Fruit fly (Drosophila melanogaster) whole organism, prepupa: ENCODE results near the gene Rsod.

Source experiments
- Blimp-1 ChIP-seq: fragments of 200-800 bp; sonication (Bioruptor generic); optimal IDR thresholded peaks from 3 replicates; lab custom pipeline; 2017; ENCODE audit warnings: missing biosample characterization, missing genetic modification characterization, mild to moderate bottlenecking, moderate library complexity, missing genetic modification reagents
- CG10631 ChIP-seq: fragments of 200-800 bp; sonication (Bioruptor generic); optimal IDR thresholded peaks from 2 replicates; lab custom pipeline; 2016; ENCODE audit warnings: missing biosample characterization, missing genetic modification characterization
- CG10669 ChIP-seq: fragments of 200-800 bp; sonication (Bioruptor generic); optimal IDR thresholded peaks from 3 replicates; lab custom pipeline; 2018; ENCODE audit warnings: missing biosample characterization, mild to moderate bottlenecking, missing genetic modification characterization, moderate library complexity
- CG11294 ChIP-seq: fragments of 200-800 bp; sonication (Bioruptor generic); IDR thresholded peaks from 2 replicates; pipeline ENCODE4 v1.3.6; 2022; ENCODE audit warnings: missing biosample characterization, missing genetic modification characterization
- CG11762 ChIP-seq: fragments of 200-800 bp; sonication (Bioruptor generic); optimal IDR thresholded peaks from 3 replicates; lab custom pipeline; 2016; ENCODE audit warnings: missing biosample characterization, missing genetic modification characterization; ENCODE audit not compliant: insufficient read depth
- CG11902 ChIP-seq: fragments of 200-800 bp; sonication (Bioruptor generic); optimal IDR thresholded peaks from 3 replicates; lab custom pipeline; 2016; ENCODE audit warnings: missing biosample characterization, missing genetic modification characterization
- CG15336 ChIP-seq: fragments of 200-800 bp; sonication (Bioruptor generic); IDR thresholded peaks from 2 replicates; pipeline ENCODE4 v1.3.6; 2022; ENCODE audit warnings: missing biosample characterization, missing genetic modification characterization
- CG16779 ChIP-seq: fragments of 200-800 bp; sonication (Bioruptor generic); optimal IDR thresholded peaks from 3 replicates; lab custom pipeline; 2017; ENCODE audit warnings: missing biosample characterization, mild to moderate bottlenecking, missing genetic modification characterization
- CG31627 ChIP-seq: fragments of 200-800 bp; sonication (Bioruptor generic); optimal IDR thresholded peaks from 3 replicates; lab custom pipeline; 2016; ENCODE audit warnings: missing biosample characterization, missing genetic modification characterization
- CG32006 ChIP-seq: fragments of 200-800 bp; sonication (Bioruptor generic); optimal IDR thresholded peaks from 3 replicates; lab custom pipeline; 2017; ENCODE audit warnings: missing biosample characterization, mild to moderate bottlenecking, missing genetic modification characterization
- CG34406 ChIP-seq: fragments of 200-800 bp; sonication (Bioruptor generic); optimal IDR thresholded peaks from 3 replicates; lab custom pipeline; 2016; ENCODE audit warnings: missing biosample characterization, missing genetic modification characterization
- CG3919 ChIP-seq: fragments of 200-800 bp; sonication (Bioruptor generic); optimal IDR thresholded peaks from 3 replicates; lab custom pipeline; 2016; ENCODE audit warnings: missing biosample characterization, missing genetic modification characterization
- CG4318 ChIP-seq: fragments of 200-800 bp; sonication (Bioruptor generic); optimal IDR thresholded peaks from 3 replicates; lab custom pipeline; 2017; ENCODE audit warnings: missing biosample characterization, mild to moderate bottlenecking, missing genetic modification characterization
- CG6163 ChIP-seq: fragments of 200-800 bp; sonication (Bioruptor generic); IDR thresholded peaks from 3 replicates; pipeline ENCODE4 v1.3.6; 2022; ENCODE audit warnings: missing biosample characterization, missing genetic modification characterization
- CG6276 ChIP-seq: fragments of 200-800 bp; sonication (Bioruptor generic); optimal IDR thresholded peaks from 2 replicates; lab custom pipeline; 2017; ENCODE audit warnings: missing biosample characterization, mild to moderate bottlenecking, missing genetic modification characterization
- CG6792 ChIP-seq: fragments of 200-800 bp; sonication (Bioruptor generic); optimal IDR thresholded peaks from 3 replicates; lab custom pipeline; 2016; ENCODE audit warnings: missing biosample characterization, missing genetic modification characterization
- CG6808 ChIP-seq: fragments of 200-800 bp; sonication (Bioruptor generic); optimal IDR thresholded peaks from 3 replicates; lab custom pipeline; 2017; ENCODE audit warnings: missing biosample characterization, missing genetic modification characterization, mild to moderate bottlenecking, moderate library complexity, missing genetic modification reagents
- CG6854 ChIP-seq: fragments of 200-800 bp; sonication (Bioruptor generic); optimal IDR thresholded peaks from 2 replicates; lab custom pipeline; 2017; ENCODE audit warnings: missing biosample characterization, mild to moderate bottlenecking, missing genetic modification characterization
- CG8119 ChIP-seq: fragments of 200-800 bp; sonication (Bioruptor generic); IDR thresholded peaks from 3 replicates; pipeline ENCODE4 v1.3.6; 2022; ENCODE audit warnings: missing biosample characterization, missing genetic modification characterization
- CG8319 ChIP-seq: fragments of 200-800 bp; sonication (Bioruptor generic); optimal IDR thresholded peaks from 3 replicates; lab custom pipeline; 2016; ENCODE audit warnings: missing biosample characterization, missing genetic modification characterization
- CG8632 ChIP-seq: fragments of 200-800 bp; sonication (Bioruptor generic); optimal IDR thresholded peaks from 3 replicates; lab custom pipeline; 2016; ENCODE audit warnings: missing biosample characterization, missing genetic modification characterization
- Eip75B ChIP-seq: fragments of 200-800 bp; sonication (Bioruptor generic); optimal IDR thresholded peaks from 3 replicates; lab custom pipeline; 2016; ENCODE audit warnings: missing biosample characterization, missing genetic modification characterization
- Eip78C ChIP-seq: fragments of 200-800 bp; sonication (Bioruptor generic); peaks from one replicate; lab custom pipeline; 2016; ENCODE audit warnings: missing biosample characterization, missing genetic modification characterization
- Eip93F ChIP-seq: fragments of 200-800 bp; sonication (Bioruptor generic); optimal IDR thresholded peaks from 2 replicates; lab custom pipeline; 2016; ENCODE audit warnings: missing biosample characterization, mild to moderate bottlenecking, missing genetic modification characterization
- Ets21C ChIP-seq: fragments of 200-800 bp; sonication (Bioruptor generic); optimal IDR thresholded peaks from 3 replicates; lab custom pipeline; 2016; ENCODE audit warnings: missing biosample characterization, missing genetic modification characterization
- Gug ChIP-seq: fragments of 200-800 bp; sonication (Bioruptor generic); IDR thresholded peaks from 2 replicates; pipeline ENCODE4 v1.3.6; 2022; ENCODE audit warnings: missing biosample characterization, missing genetic modification characterization
- Hr39 ChIP-seq: fragments of 200-800 bp; sonication (Bioruptor generic); optimal IDR thresholded peaks from 2 replicates; lab custom pipeline; 2016; ENCODE audit warnings: missing biosample characterization, missing genetic modification characterization
- Hr4 ChIP-seq: fragments of 200-800 bp; sonication (Bioruptor generic); optimal IDR thresholded peaks from 3 replicates; lab custom pipeline; 2016; ENCODE audit warnings: missing biosample characterization, missing genetic modification characterization
- Met ChIP-seq: fragments of 200-800 bp; sonication (Bioruptor generic); optimal IDR thresholded peaks from 3 replicates; lab custom pipeline; 2016; ENCODE audit warnings: missing biosample characterization, missing genetic modification characterization
- OdsH ChIP-seq: fragments of 200-800 bp; sonication (Bioruptor generic); optimal IDR thresholded peaks from 3 replicates; lab custom pipeline; 2016; ENCODE audit warnings: missing biosample characterization, missing genetic modification characterization
- Smox ChIP-seq: fragments of 200-800 bp; sonication (Bioruptor generic); optimal IDR thresholded peaks from 3 replicates; lab custom pipeline; 2016; ENCODE audit warnings: missing biosample characterization, missing genetic modification characterization
- Sox102F ChIP-seq: fragments of 200-800 bp; sonication (Bioruptor generic); optimal IDR thresholded peaks from 2 replicates; lab custom pipeline; 2016; ENCODE audit warnings: missing biosample characterization, mild to moderate bottlenecking, missing genetic modification characterization
- Sox14 ChIP-seq: fragments of 200-800 bp; sonication (Bioruptor generic); optimal IDR thresholded peaks from 3 replicates; lab custom pipeline; 2016; ENCODE audit warnings: missing biosample characterization, missing genetic modification characterization
- Sox15 ChIP-seq: fragments of 200-800 bp; sonication (Bioruptor generic); optimal IDR thresholded peaks from 3 replicates; lab custom pipeline; 2016; ENCODE audit warnings: missing biosample characterization, missing genetic modification characterization
- cyc ChIP-seq: fragments of 200-800 bp; sonication (Bioruptor generic); optimal IDR thresholded peaks from 3 replicates; lab custom pipeline; 2016; ENCODE audit warnings: missing biosample characterization, missing genetic modification characterization
- dsx ChIP-seq: fragments of 200-800 bp; optimal IDR thresholded peaks from 3 replicates; lab custom pipeline; 2019; ENCODE audit warnings: missing biosample characterization, mild to moderate bottlenecking, missing genetic modification characterization, moderate library complexity; ENCODE audit not compliant: poor library complexity, severe bottlenecking
- eg ChIP-seq: fragments of 200-800 bp; sonication (Bioruptor generic); IDR thresholded peaks from 3 replicates; pipeline ENCODE4 v1.3.6; 2022; ENCODE audit warnings: missing biosample characterization, missing genetic modification characterization
- fd85E ChIP-seq: fragments of 200-800 bp; sonication (Bioruptor generic); optimal IDR thresholded peaks from 3 replicates; lab custom pipeline; 2016; ENCODE audit warnings: missing biosample characterization, missing genetic modification characterization
- lz ChIP-seq: fragments of 200-800 bp; sonication (Bioruptor generic); optimal IDR thresholded peaks from 3 replicates; lab custom pipeline; 2016; ENCODE audit warnings: missing biosample characterization, missing genetic modification characterization
- pdm3 ChIP-seq: fragments of 200-800 bp; sonication (Bioruptor generic); optimal IDR thresholded peaks from 3 replicates; lab custom pipeline; 2016; ENCODE audit warnings: missing biosample characterization, missing genetic modification characterization
- salr ChIP-seq, 2 experiments: fragments of 200-800 bp; sonication (Bioruptor generic); optimal IDR thresholded peaks; 3 replicates each; lab custom pipeline; 2016 to 2018; ENCODE audit warnings: missing biosample characterization in 2 of 2, missing genetic modification characterization in 2 of 2, mild to moderate bottlenecking in 1 of 2
- spab ChIP-seq: fragments of 200-800 bp; sonication (Bioruptor generic); optimal IDR thresholded peaks from 2 replicates; lab custom pipeline; 2017; ENCODE audit warnings: missing biosample characterization, mild to moderate bottlenecking, missing genetic modification characterization, missing genetic modification reagents
- ss ChIP-seq, 2 experiments: fragments of 200-800 bp; sonication (Bioruptor generic); optimal IDR thresholded peaks; 2 replicates in 1 of 2; 3 replicates in 1 of 2; lab custom pipeline; 2017 to 2018; ENCODE audit warnings: mild to moderate bottlenecking in 2 of 2, missing biosample characterization in 2 of 2, missing genetic modification characterization in 2 of 2, moderate library complexity in 1 of 2
- topi ChIP-seq: fragments of 200-800 bp; sonication (Bioruptor generic); optimal IDR thresholded peaks from 3 replicates; lab custom pipeline; 2016; ENCODE audit warnings: missing biosample characterization, missing genetic modification characterization
- vri ChIP-seq: fragments of 200-800 bp; sonication (Bioruptor generic); optimal IDR thresholded peaks from 3 replicates; lab custom pipeline; 2016; ENCODE audit warnings: missing biosample characterization, mild to moderate bottlenecking, missing genetic modification characterization

The Rsod gene

dm6 chr3R:30164162-30164561 lies 6.8 kb downstream of the Rsod start (continued):
- TF ChIP-seq Sox14 (GFP tag; lab: Kevin White, UChicago) (peak; percentile 26), Eip75B (GFP tag; lab: Kevin White, UChicago) (peak; percentile 42), eg (GFP tag; lab: Robert Waterston, UW) (peak; percentile 89), CG34406 (GFP tag; lab: Kevin White, UChicago) (peak; percentile 20), CG10669 (no peak), CG6792 (peak; percentile 37), CG6808 (GFP tag; lab: Kevin White, UChicago) (no peak)

- TF ChIP-seq Eip78C (peak; percentile 85), cyc (GFP tag; lab: Kevin White, UChicago) (no peak), CG6163 (GFP tag; lab: Robert Waterston, UW) (peak; percentile 26; the same call in 1 of the 3 replicates), CG8319 (GFP tag; lab: Kevin White, UChicago) (no peak), salr (GFP tag; optimal IDR thresholded peaks at IDR 0.05; lab: Kevin White, UChicago) (no peak), CG3919 (GFP tag; lab: Kevin White, UChicago) (no peak), CG8119 (GFP tag; lab: Robert Waterston, UW) (peak; percentile 58; the same call in 2 of the 3 replicates), CG4318 (GFP tag; lab: Kevin White, UChicago) (peak; percentile 18), CG11762 (no peak), Hr39 (GFP tag; lab: Kevin White, UChicago) (no peak), CG6792 (no peak), CG31627 (no peak), Sox15 (GFP tag; lab: Kevin White, UChicago) (no peak), CG6276 (GFP tag; lab: Kevin White, UChicago) (peak; percentile 34), CG32006 (peak; percentile 74), ss (GFP tag; optimal IDR thresholded peaks at IDR 0.05; lab: Kevin White, UChicago) (no peak), CG15336 (GFP tag; lab: Robert Waterston, UW) (peak; percentile 65), Hr4 (GFP tag; lab: Kevin White, UChicago) (peak; percentile 70), eg (GFP tag; lab: Robert Waterston, UW) (peak; percentile 52; the same call in 1 of the 3 replicates)
Observed at dm6 chr3R:30163228-30163627, 7.8 kb downstream of the Rsod start.

- no peak for TF ChIP-seq vri (GFP tag; lab: Kevin White, UChicago)
- no peak for TF ChIP-seq lz (GFP tag; lab: Kevin White, UChicago)
- TF ChIP-seq CG4318 (GFP tag; lab: Kevin White, UChicago), result peak; percentile 20
- peak; percentile 71; the same call in 2 of the 3 replicates for TF ChIP-seq CG6163 (GFP tag; lab: Robert Waterston, UW)
- no peak for TF ChIP-seq CG11294 (GFP tag; lab: Robert Waterston, UW)
- TF ChIP-seq CG10631, result no peak
- no peak for TF ChIP-seq Ets21C (GFP tag; lab: Kevin White, UChicago)
- TF ChIP-seq Sox14 (GFP tag; lab: Kevin White, UChicago), result no peak
- TF ChIP-seq CG10669, result no peak
- TF ChIP-seq CG8632 (GFP tag; lab: Kevin White, UChicago), result no peak
- TF ChIP-seq eg (GFP tag; lab: Robert Waterston, UW), result peak; percentile 56
- no peak for TF ChIP-seq CG11902 (GFP tag; lab: Kevin White, UChicago)
- TF ChIP-seq spab (GFP tag; lab: Kevin White, UChicago), result no peak
- no peak for TF ChIP-seq Hr39 (GFP tag; lab: Kevin White, UChicago)
- TF ChIP-seq pdm3, result no peak
- TF ChIP-seq dsx (GFP tag; lab: Kevin White, UChicago), result no peak
- 0 out of 2 replicates have a peak, but pooled peaks have one; percentile 32 for TF ChIP-seq Gug (GFP tag; lab: Robert Waterston, UW)
- no peak for TF ChIP-seq CG31627
- no peak for TF ChIP-seq CG34406 (GFP tag; lab: Kevin White, UChicago)
- no peak for TF ChIP-seq topi (GFP tag; lab: Kevin White, UChicago)
- TF ChIP-seq Eip93F (GFP tag; lab: Kevin White, UChicago), result no peak
- TF ChIP-seq CG16779 (tag; lab: Kevin White, UChicago), result no peak
- no peak for TF ChIP-seq salr (GFP tag; optimal IDR thresholded peaks at IDR 0.05; lab: Kevin White, UChicago)
- TF ChIP-seq cyc (GFP tag; lab: Kevin White, UChicago), result no peak
- peak; percentile 61; the same call in 2 of the 3 replicates for TF ChIP-seq CG8119 (GFP tag; lab: Robert Waterston, UW)
- TF ChIP-seq Blimp-1, result no peak
- TF ChIP-seq OdsH (GFP tag; lab: Kevin White, UChicago), result no peak
- peak; percentile 18 for TF ChIP-seq Sox102F (GFP tag; lab: Kevin White, UChicago)
- TF ChIP-seq Smox (GFP tag; lab: Kevin White, UChicago), result no peak
- no peak for TF ChIP-seq CG11762
- TF ChIP-seq Met (GFP tag; lab: Kevin White, UChicago), result no peak
- TF ChIP-seq CG6792, result no peak
- TF ChIP-seq CG6854 (GFP tag; lab: Kevin White, UChicago), result no peak
- no peak for TF ChIP-seq ss (GFP tag; optimal IDR thresholded peaks at IDR 0.05; lab: Kevin White, UChicago)
- TF ChIP-seq fd85E (GFP tag; lab: Kevin White, UChicago), result no peak
Observed at dm6 chr3R:30160312-30160942, 10.6 kb downstream of the Rsod start, which contains the start of gene CG11498. CG11498 (minus strand) TSS chr3R:30160473.
